Worm (Caenorhabditis elegans) whole organism, midembryonic: ENCODE measurements around the gene srh-131.

Experiments used
- T22C8.4 ChIP-seq: fragments of 200-800 bp; sonication (Bioruptor generic); IDR thresholded peaks from 2 replicates; pipeline ENCODE4 v1.3.6; 2022; ENCODE audit warnings: missing genetic modification characterization, missing compliant biosample characterization
- flt-1 ChIP-seq: fragments of 200-800 bp; sonication (Bioruptor generic); IDR thresholded peaks from 2 replicates; pipeline ENCODE4 v1.3.6; 2022; ENCODE audit warnings: missing genetic modification characterization, missing compliant biosample characterization
- med-1 ChIP-seq: sonication (generic microtip); optimal IDR thresholded peaks from 2 replicates; lab custom pipeline; 2017; ENCODE audit warnings: missing genetic modification characterization, mild to moderate bottlenecking, missing compliant biosample characterization, antibody characterized with exemption, missing genetic modification reagents; ENCODE audit not compliant: insufficient read depth
- ref-1 ChIP-seq: fragments of 200-800 bp; sonication (Bioruptor generic); conservative IDR thresholded peaks from 2 replicates; pipeline ENCODE4 v1.3.6; 2022; ENCODE audit warnings: missing genetic modification reagents, missing genetic modification characterization, missing compliant biosample characterization
- tab-1 ChIP-seq: fragments of 200-800 bp; sonication (Bioruptor generic); IDR thresholded peaks from 2 replicates; pipeline ENCODE4 v1.3.6; 2022; ENCODE audit warnings: missing genetic modification characterization, missing compliant biosample characterization

ce11 chrV:17019690-17020089, 14.4 kb downstream of the srh-131 start, which contains the start of gene F49H6.17:
- TF ChIP-seq flt-1 (no peak), ref-1 (GFP tag; lab: Robert Waterston, UW) (no peak), T22C8.4 (GFP tag; lab: Robert Waterston, UW) (no peak), tab-1 (GFP tag; lab: Robert Waterston, UW) (no peak), med-1 (no peak)
